Fruit fly (Drosophila melanogaster) whole organism, embryonic: ENCODE measurements around the gene CG7810.

Experiments used
- Adf1 ChIP-seq: fragments of 200-800 bp; sonication (Bioruptor generic); IDR thresholded peaks from 2 replicates; pipeline ENCODE4 v1.3.6; 2022; ENCODE audit warnings: missing biosample characterization, missing genetic modification characterization
- B-H2 ChIP-seq: fragments of 200-800 bp; sonication (Bioruptor generic); optimal IDR thresholded peaks from 2 replicates; lab custom pipeline; 2018; ENCODE audit warnings: missing biosample characterization, mild to moderate bottlenecking, missing genetic modification characterization
- CG10979 ChIP-seq: fragments of 200-800 bp; sonication (Bioruptor generic); optimal IDR thresholded peaks from 2 replicates; lab custom pipeline; 2018; ENCODE audit warnings: missing biosample characterization, mild to moderate bottlenecking, missing genetic modification characterization, moderate library complexity
- CG12071 ChIP-seq: fragments of 200-800 bp; sonication (Bioruptor generic); optimal IDR thresholded peaks from 3 replicates; lab custom pipeline; 2018; ENCODE audit warnings: missing biosample characterization, mild to moderate bottlenecking, missing genetic modification characterization
- CG1233 ChIP-seq: fragments of 200-800 bp; sonication (Bioruptor generic); optimal IDR thresholded peaks from 4 replicates; lab custom pipeline; 2018; ENCODE audit warnings: missing biosample characterization, mild to moderate bottlenecking, missing genetic modification characterization
- CG13123 ChIP-seq: fragments of 200-800 bp; sonication (Bioruptor generic); optimal IDR thresholded peaks from 2 replicates; lab custom pipeline; 2016; ENCODE audit warnings: missing biosample characterization, missing genetic modification characterization
- CG13894 ChIP-seq: fragments of 200-800 bp; sonication (Bioruptor generic); optimal IDR thresholded peaks from 3 replicates; lab custom pipeline; 2018; ENCODE audit warnings: missing biosample characterization, mild to moderate bottlenecking, missing genetic modification characterization, moderate library complexity
- CG14860 ChIP-seq: fragments of 200-800 bp; sonication (Bioruptor generic); IDR thresholded peaks from 3 replicates; pipeline ENCODE4 v1.3.6; 2022; ENCODE audit warnings: missing biosample characterization, missing genetic modification characterization; ENCODE audit not compliant: partially characterized antibody
- CG15073 ChIP-seq: fragments of 200-800 bp; sonication (Bioruptor generic); optimal IDR thresholded peaks from 2 replicates; lab custom pipeline; 2016; ENCODE audit warnings: missing biosample characterization, missing genetic modification characterization
- CG16815 ChIP-seq: fragments of 200-800 bp; sonication (Bioruptor generic); optimal IDR thresholded peaks from 3 replicates; lab custom pipeline; 2017; ENCODE audit warnings: missing biosample characterization, mild to moderate bottlenecking, missing genetic modification characterization
- CG17385 ChIP-seq: fragments of 200-800 bp; sonication (Bioruptor generic); optimal IDR thresholded peaks from 3 replicates; lab custom pipeline; 2018; ENCODE audit warnings: missing biosample characterization, mild to moderate bottlenecking, missing genetic modification characterization
- CG30403 ChIP-seq: fragments of 200-800 bp; sonication (Bioruptor generic); optimal IDR thresholded peaks from 3 replicates; lab custom pipeline; 2016; ENCODE audit warnings: missing biosample characterization, missing genetic modification characterization
- CG32532 ChIP-seq: fragments of 200-800 bp; sonication (Bioruptor generic); IDR thresholded peaks from 2 replicates; pipeline ENCODE4 v1.3.6; 2022; ENCODE audit warnings: missing biosample characterization, missing genetic modification characterization
- CG34422 ChIP-seq: fragments of 200-800 bp; sonication (Bioruptor generic); IDR thresholded peaks from 3 replicates; pipeline ENCODE4 v1.3.6; 2022; ENCODE audit warnings: missing biosample characterization, missing genetic modification characterization
- CG3847 ChIP-seq: fragments of 200-800 bp; sonication (Bioruptor generic); IDR thresholded peaks from 2 replicates; pipeline ENCODE4 v1.3.6; 2022; ENCODE audit warnings: missing biosample characterization, missing genetic modification characterization
- CG4328 ChIP-seq: fragments of 200-800 bp; sonication (Bioruptor generic); optimal IDR thresholded peaks from 3 replicates; lab custom pipeline; 2017; ENCODE audit warnings: missing biosample characterization, missing genetic modification reagents, missing genetic modification characterization
- CG6813 ChIP-seq: fragments of 200-800 bp; sonication (Bioruptor generic); optimal IDR thresholded peaks from 2 replicates; lab custom pipeline; 2017; ENCODE audit warnings: missing biosample characterization, missing genetic modification characterization, mild to moderate bottlenecking, moderate library complexity, missing genetic modification reagents
- CG6854 ChIP-seq: fragments of 200-800 bp; sonication (Bioruptor generic); optimal IDR thresholded peaks from 3 replicates; lab custom pipeline; 2017; ENCODE audit warnings: missing biosample characterization, mild to moderate bottlenecking, missing genetic modification characterization
- CG7271 ChIP-seq: fragments of 200-800 bp; sonication (Bioruptor generic); optimal IDR thresholded peaks from 2 replicates; lab custom pipeline; 2018; ENCODE audit warnings: missing biosample characterization, mild to moderate bottlenecking, missing genetic modification characterization, moderate library complexity
- CG8478 ChIP-seq: fragments of >200 bp; optimal IDR thresholded peaks from 2 replicates; lab custom pipeline; 2018
- CTCF ChIP-seq: fragments of 200-800 bp; sonication (Bioruptor generic); optimal IDR thresholded peaks from 2 replicates; lab custom pipeline; 2017; ENCODE audit warnings: missing biosample characterization, mild to moderate bottlenecking, missing genetic modification characterization, moderate library complexity
- Doc3 ChIP-seq: fragments of 200-800 bp; sonication (Bioruptor generic); IDR thresholded peaks from 3 replicates; pipeline ENCODE4 v1.3.6; 2022; ENCODE audit warnings: missing biosample characterization, missing genetic modification characterization; ENCODE audit not compliant: partially characterized antibody
- Dref ChIP-seq: fragments of 200-800 bp; sonication (Bioruptor generic); IDR thresholded peaks from 2 replicates; pipeline ENCODE4 v1.3.6; 2022; ENCODE audit warnings: missing biosample characterization, missing genetic modification characterization
- Elba2 ChIP-seq: fragments of 200-800 bp; sonication (Bioruptor generic); optimal IDR thresholded peaks from 3 replicates; lab custom pipeline; 2016; ENCODE audit warnings: missing biosample characterization, missing genetic modification characterization
- Hmr ChIP-seq: fragments of 200-800 bp; sonication (Bioruptor generic); optimal IDR thresholded peaks from 3 replicates; lab custom pipeline; 2017; ENCODE audit warnings: mild to moderate bottlenecking, missing biosample characterization, missing genetic modification reagents, missing genetic modification characterization
- NK7.1 ChIP-seq: fragments of 200-800 bp; sonication (Bioruptor generic); optimal IDR thresholded peaks from 3 replicates; lab custom pipeline; 2016; ENCODE audit warnings: missing biosample characterization, missing genetic modification characterization
- Nf-YB ChIP-seq: fragments of 200-800 bp; sonication (Bioruptor generic); optimal IDR thresholded peaks from 3 replicates; lab custom pipeline; 2019; ENCODE audit warnings: missing biosample characterization, mild to moderate bottlenecking, missing genetic modification characterization, moderate library complexity
- Scr ChIP-seq: fragments of 200-800 bp; sonication (Bioruptor generic); IDR thresholded peaks from 2 replicates; pipeline ENCODE4 v1.3.6; 2022; ENCODE audit warnings: missing biosample characterization, missing genetic modification characterization; ENCODE audit not compliant: partially characterized antibody
- Xrp1 ChIP-seq: fragments of 200-800 bp; sonication (Bioruptor generic); IDR thresholded peaks from 2 replicates; pipeline ENCODE4 v1.3.6; 2022; ENCODE audit warnings: missing biosample characterization, missing genetic modification characterization
- ac ChIP-seq: fragments of 200-800 bp; sonication (Bioruptor generic); optimal IDR thresholded peaks from 3 replicates; lab custom pipeline; 2017; ENCODE audit warnings: missing biosample characterization, mild to moderate bottlenecking, missing genetic modification characterization
- al ChIP-seq: fragments of 200-800 bp; sonication (Bioruptor generic); IDR thresholded peaks from 2 replicates; pipeline ENCODE4 v1.3.6; 2022; ENCODE audit warnings: missing biosample characterization, missing genetic modification characterization
- amos ChIP-seq: fragments of 200-800 bp; sonication (Bioruptor generic); IDR thresholded peaks from 2 replicates; pipeline ENCODE4 v1.3.6; 2022; ENCODE audit warnings: missing biosample characterization, missing genetic modification characterization; ENCODE audit not compliant: partially characterized antibody
- ara ChIP-seq: fragments of 200-800 bp; sonication (Bioruptor generic); IDR thresholded peaks from 2 replicates; pipeline ENCODE4 v1.3.6; 2022; ENCODE audit warnings: missing biosample characterization, missing genetic modification characterization
- bab2 ChIP-seq: fragments of 200-800 bp; sonication (Bioruptor generic); optimal IDR thresholded peaks from 2 replicates; lab custom pipeline; 2016; ENCODE audit warnings: missing biosample characterization, missing genetic modification characterization
- cg ChIP-seq: fragments of 200-800 bp; sonication (Bioruptor generic); optimal IDR thresholded peaks from 3 replicates; lab custom pipeline; 2019; ENCODE audit warnings: missing biosample characterization, mild to moderate bottlenecking, missing genetic modification characterization, moderate library complexity
- danr ChIP-seq: fragments of 200-800 bp; sonication (Bioruptor generic); IDR thresholded peaks from 2 replicates; pipeline ENCODE4 v1.3.6; 2022; ENCODE audit warnings: missing biosample characterization, missing genetic modification characterization
- dm ChIP-seq: fragments of 200-800 bp; sonication (Bioruptor generic); optimal IDR thresholded peaks from 3 replicates; lab custom pipeline; 2016; ENCODE audit warnings: missing biosample characterization, missing genetic modification characterization
- dmrt11E ChIP-seq: fragments of 200-800 bp; sonication (Bioruptor generic); optimal IDR thresholded peaks from 3 replicates; lab custom pipeline; 2018; ENCODE audit warnings: missing biosample characterization, mild to moderate bottlenecking, missing genetic modification characterization, moderate library complexity
- dysf ChIP-seq: fragments of 200-800 bp; sonication (Bioruptor generic); IDR thresholded peaks from 3 replicates; pipeline ENCODE4 v1.3.6; 2022; ENCODE audit warnings: missing biosample characterization, missing genetic modification characterization
- gro ChIP-seq: fragments of 200-800 bp; sonication (Bioruptor generic); optimal IDR thresholded peaks from 2 replicates; lab custom pipeline; 2016; ENCODE audit warnings: missing biosample characterization, missing genetic modification characterization
- hkb ChIP-seq, 2 experiments: fragments of 200-800 bp in 1 of 2; fragments of >200 bp in 1 of 2; sonication (Bioruptor generic) in 1 of 2; IDR thresholded peaks in 1 of 2; optimal IDR thresholded peaks in 1 of 2; 2 replicates each; pipeline versions ENCODE4 v1.3.6 to Lab custom; 2017 to 2022; ENCODE audit warnings: missing biosample characterization in 1 of 2, missing genetic modification characterization in 1 of 2
- hth ChIP-seq: fragments of >200 bp; optimal IDR thresholded peaks from 2 replicates; lab custom pipeline; 2017; ENCODE audit warnings: inconsistent platforms
- kah ChIP-seq: fragments of 200-800 bp; sonication (Bioruptor generic); optimal IDR thresholded peaks from 2 replicates; lab custom pipeline; 2018; ENCODE audit warnings: missing biosample characterization, mild to moderate bottlenecking, missing genetic modification characterization
- mam ChIP-seq: fragments of 200-800 bp; sonication (Bioruptor generic); optimal IDR thresholded peaks from 3 replicates; lab custom pipeline; 2016; ENCODE audit warnings: missing biosample characterization, missing genetic modification characterization
- mirr ChIP-seq: fragments of 200-800 bp; sonication (Bioruptor generic); optimal IDR thresholded peaks from 3 replicates; lab custom pipeline; 2018; ENCODE audit warnings: missing biosample characterization, mild to moderate bottlenecking, missing genetic modification characterization
- mld ChIP-seq: fragments of 200-800 bp; sonication (Bioruptor generic); IDR thresholded peaks from 3 replicates; pipeline ENCODE4 v1.3.6; 2022; ENCODE audit warnings: missing biosample characterization, missing genetic modification characterization; ENCODE audit not compliant: partially characterized antibody
- org-1 ChIP-seq: fragments of 200-800 bp; sonication (Bioruptor generic); optimal IDR thresholded peaks from 2 replicates; lab custom pipeline; 2017; ENCODE audit warnings: missing biosample characterization, missing genetic modification characterization
- peb ChIP-seq: fragments of 200-800 bp; sonication (Bioruptor generic); IDR thresholded peaks from 2 replicates; pipeline ENCODE4 v1.3.6; 2022; ENCODE audit warnings: missing biosample characterization, missing genetic modification characterization
- pnt ChIP-seq: fragments of 200-800 bp; sonication (Bioruptor generic); optimal IDR thresholded peaks from 3 replicates; lab custom pipeline; 2016; ENCODE audit warnings: missing biosample characterization, missing genetic modification characterization
- rib ChIP-seq: fragments of 200-800 bp; sonication (Bioruptor generic); IDR thresholded peaks from 2 replicates; pipeline ENCODE4 v1.3.6; 2022; ENCODE audit warnings: missing biosample characterization, missing genetic modification characterization
- sim ChIP-seq: fragments of 200-800 bp; sonication (Bioruptor generic); IDR thresholded peaks from 2 replicates; pipeline ENCODE4 v1.3.6; 2022; ENCODE audit warnings: missing biosample characterization, missing genetic modification characterization
- zfh2 ChIP-seq: fragments of 200-800 bp; sonication (Bioruptor generic); optimal IDR thresholded peaks from 2 replicates; lab custom pipeline; 2016; ENCODE audit warnings: missing biosample characterization, missing genetic modification characterization

CG7810 gene

dm6 chr2L:8266145-8266544 lies 44.9 kb downstream of the CG7810 start (continued):
- TF ChIP-seq ara (GFP tag; lab: Robert Waterston, UW) (no peak), CG7271 (tag; lab: Kevin White, UChicago) (no peak), mld (GFP tag; lab: Robert Waterston, UW) (no peak), CG1233 (peak; percentile 55), dmrt11E (tag; lab: Kevin White, UChicago) (no peak), CG14860 (no peak), CG12071 (GFP tag; lab: Kevin White, UChicago) (no peak), CG16815 (no peak), Adf1 (GFP tag; lab: Robert Waterston, UW) (no peak), CG8478 (lab: Kevin White, UChicago) (no peak), Elba2 (GFP tag; lab: Kevin White, UChicago) (no peak), CG4328 (GFP tag; lab: Kevin White, UChicago) (no peak), Hmr (GFP tag; lab: Kevin White, UChicago) (peak; percentile 40), mirr (GFP tag; lab: Kevin White, UChicago) (no peak), CG13894 (tag; lab: Kevin White, UChicago) (no peak), CG3847 (GFP tag; lab: Robert Waterston, UW) (peak; percentile 37; the same call in 1 of the 2 replicates), cg (GFP tag; lab: Kevin White, UChicago) (no peak), CG6854 (GFP tag; lab: Kevin White, UChicago) (peak; percentile 14), dm (GFP tag; lab: Kevin White, UChicago) (no peak), NK7.1 (GFP tag; lab: Kevin White, UChicago) (no peak), sim (GFP tag; lab: Robert Waterston, UW) (0 out of 2 replicates have a peak, but pooled peaks have one; percentile 21), CG6813 (peak; percentile 36), mam (no peak), CTCF (GFP tag; lab: Kevin White, UChicago) (no peak), CG17385 (peak; percentile 53), CG13123 (GFP tag; lab: Kevin White, UChicago) (no peak), hkb (optimal IDR thresholded peaks at IDR 0.05; lab: Kevin White, UChicago) (no peak), hkb (GFP tag; IDR thresholded peaks at IDR 0.05; lab: Robert Waterston, UW) (peak; percentile 72), CG34422 (GFP tag; lab: Robert Waterston, UW) (0 out of 3 replicates have a peak, but pooled peaks have one; percentile 34), Xrp1 (GFP tag; lab: Robert Waterston, UW) (peak; percentile 47; the same call in 1 of the 2 replicates), amos (no peak), peb (no peak), org-1 (GFP tag; lab: Kevin White, UChicago) (peak; percentile 44), kah (GFP tag; lab: Kevin White, UChicago) (peak; percentile 70), hth (lab: Kevin White, UChicago) (no peak), B-H2 (no peak), gro (GFP tag; lab: Kevin White, UChicago) (no peak), Scr (GFP tag; lab: Robert Waterston, UW) (no peak), danr (no peak), dysf (GFP tag; lab: Robert Waterston, UW) (peak; percentile 61; the same call in 2 of the 3 replicates), al (GFP tag; lab: Robert Waterston, UW) (no peak), rib (GFP tag; lab: Robert Waterston, UW) (no peak), CG30403 (GFP tag; lab: Kevin White, UChicago) (peak; percentile 61), CG10979 (peak; percentile 51), CG15073 (GFP tag; lab: Kevin White, UChicago) (no peak), pnt (GFP tag; lab: Kevin White, UChicago) (no peak), CG32532 (GFP tag; lab: Robert Waterston, UW) (peak; percentile 11; the same call in 1 of the 2 replicates), Doc3 (GFP tag; lab: Robert Waterston, UW) (no peak), ac (no peak), zfh2 (GFP tag; lab: Kevin White, UChicago) (no peak), Dref (GFP tag; lab: Robert Waterston, UW) (no peak), Nf-YB (peak; percentile 44), bab2 (GFP tag; lab: Kevin White, UChicago) (no peak)
